Worm (Caenorhabditis elegans) whole organism, young adult: Measurements from ENCODE around the gene E02H1.1.

Experiments
- B0035.1 ChIP-seq: sonication (generic microtip); optimal IDR thresholded peaks from 2 replicates; lab custom pipeline; 2016; ENCODE audit warnings: missing genetic modification characterization, mild to moderate bottlenecking, missing compliant biosample characterization, missing genotype, missing genetic modification reagents
- C17E4.6 ChIP-seq: fragments of 200-800 bp; sonication (Bioruptor generic); IDR thresholded peaks from 2 replicates; pipeline ENCODE4 v1.3.6; 2022; ENCODE audit warnings: missing genetic modification reagents, missing genetic modification characterization, missing compliant biosample characterization
- F22D6.2 ChIP-seq: sonication (generic microtip); optimal IDR thresholded peaks from 2 replicates; lab custom pipeline; 2016; ENCODE audit warnings: mild to moderate bottlenecking, missing genetic modification characterization, missing compliant biosample characterization
- K11D2.4 ChIP-seq: fragments of 200-800 bp; sonication (Bioruptor generic); IDR thresholded peaks from 2 replicates; pipeline ENCODE4 v1.3.6; 2022; ENCODE audit warnings: missing genetic modification reagents, missing genetic modification characterization, missing compliant biosample characterization
- T26A5.8 ChIP-seq: sonication (generic microtip); optimal IDR thresholded peaks from 2 replicates; lab custom pipeline; 2016; ENCODE audit warnings: missing genetic modification characterization, missing compliant biosample characterization
- Y53G8AR.9 ChIP-seq: fragments of 200-800 bp; sonication (Bioruptor generic); conservative IDR thresholded peaks from 2 replicates; pipeline ENCODE4 v1.3.6; 2022; ENCODE audit warnings: missing genetic modification reagents, missing genetic modification characterization, missing compliant biosample characterization
- Y56A3A.18 ChIP-seq: fragments of 200-800 bp; sonication (Bioruptor generic); IDR thresholded peaks from 2 replicates; pipeline ENCODE4 v1.3.6; 2022; ENCODE audit warnings: missing genetic modification reagents, missing genetic modification characterization, missing compliant biosample characterization
- Y67H2A.10 ChIP-seq: fragments of 200-800 bp; sonication (Bioruptor generic); conservative IDR thresholded peaks from 2 replicates; pipeline ENCODE4 v1.3.6; 2022; ENCODE audit warnings: missing genetic modification reagents, missing genetic modification characterization, missing compliant biosample characterization
- ZK185.1 ChIP-seq: sonication (generic microtip); optimal IDR thresholded peaks from 2 replicates; lab custom pipeline; 2016; ENCODE audit warnings: mild to moderate bottlenecking, missing genetic modification characterization, missing compliant biosample characterization; ENCODE audit not compliant: poor library complexity, severe bottlenecking
- ama-1 ChIP-seq, 3 experiments: fragments of 150-350 bp in 1 of 3; sonication (generic microtip) in 2 of 3; optimal IDR thresholded peaks; 2 replicates each; lab custom pipeline; 2014 to 2018; ENCODE audit warnings: missing biosample characterization in 2 of 3, missing genetic modification characterization in 2 of 3, missing genetic modification reagents in 2 of 3
- aptf-3 ChIP-seq: fragments of 200-800 bp; sonication (Bioruptor generic); IDR thresholded peaks from 2 replicates; pipeline ENCODE4 v1.3.6; 2022; ENCODE audit warnings: missing genetic modification characterization, missing compliant biosample characterization
- atf-7 ChIP-seq: sonication (generic microtip); optimal IDR thresholded peaks from 2 replicates; lab custom pipeline; 2017; ENCODE audit warnings: mild to moderate bottlenecking, missing genetic modification characterization, missing compliant biosample characterization
- athp-1 ChIP-seq: sonication (generic microtip); optimal IDR thresholded peaks from 2 replicates; lab custom pipeline; 2017; ENCODE audit warnings: mild to moderate bottlenecking, missing genetic modification characterization, missing compliant biosample characterization
- attf-3 ChIP-seq: fragments of 200-800 bp; sonication (Bioruptor generic); conservative IDR thresholded peaks from 2 replicates; pipeline ENCODE4 v1.3.6; 2022; ENCODE audit warnings: missing genetic modification reagents, missing genetic modification characterization, missing compliant biosample characterization
- cebp-1 ChIP-seq, 2 experiments: fragments of 200-800 bp in 1 of 2; sonication (Bioruptor generic) in 1 of 2; sonication (generic microtip) in 1 of 2; IDR thresholded peaks in 1 of 2; optimal IDR thresholded peaks in 1 of 2; 2 replicates each; pipeline versions ENCODE4 v1.3.6 to Lab custom; 2017 to 2022; ENCODE audit warnings: missing compliant biosample characterization in 2 of 2, missing genetic modification characterization in 2 of 2, mild to moderate bottlenecking in 1 of 2, missing genetic modification reagents in 1 of 2, moderate library complexity in 1 of 2
- chd-7 ChIP-seq: sonication (generic microtip); optimal IDR thresholded peaks from 2 replicates; lab custom pipeline; 2016; ENCODE audit warnings: mild to moderate bottlenecking, missing genetic modification characterization, moderate library complexity, missing compliant biosample characterization
- dox-1 ChIP-seq: fragments of 200-800 bp; sonication (Bioruptor generic); IDR thresholded peaks from 2 replicates; pipeline ENCODE4 v1.3.6; 2022; ENCODE audit warnings: missing genetic modification reagents, missing genetic modification characterization, missing compliant biosample characterization
- dpl-1 ChIP-seq: fragments of 150-350 bp; optimal IDR thresholded peaks from 2 replicates; lab custom pipeline; 2014; ENCODE audit warnings: missing biosample characterization, missing genetic modification reagents, missing genetic modification characterization
- egl-44 ChIP-seq: fragments of 200-800 bp; sonication (Bioruptor generic); IDR thresholded peaks from 2 replicates; pipeline ENCODE4 v1.3.6; 2022; ENCODE audit warnings: missing genetic modification reagents, missing genetic modification characterization, missing compliant biosample characterization
- ets-4 ChIP-seq: fragments of 200-800 bp; sonication (Bioruptor generic); optimal IDR thresholded peaks from 2 replicates; lab custom pipeline; 2018; ENCODE audit warnings: mild to moderate bottlenecking, missing genetic modification characterization, missing compliant biosample characterization
- hmg-1.2 ChIP-seq: fragments of 200-800 bp; sonication (Bioruptor generic); IDR thresholded peaks from 2 replicates; pipeline ENCODE4 v1.3.6; 2022; ENCODE audit warnings: missing genetic modification reagents, missing genetic modification characterization, missing compliant biosample characterization
- let-607 ChIP-seq, 2 experiments: fragments of 200-800 bp in 1 of 2; sonication (Bioruptor generic) in 1 of 2; sonication (generic microtip) in 1 of 2; optimal IDR thresholded peaks; 2 replicates each; lab custom pipeline; 2016 to 2018; ENCODE audit warnings: mild to moderate bottlenecking in 2 of 2, missing compliant biosample characterization in 2 of 2, missing genetic modification characterization in 2 of 2, moderate library complexity in 2 of 2, missing genotype in 1 of 2
- lin-35 ChIP-seq, 3 experiments: fragments of 150-350 bp in 2 of 3; sonication (generic microtip) in 1 of 3; optimal IDR thresholded peaks; 2 replicates each; lab custom pipeline; 2014 to 2018; ENCODE audit warnings: missing biosample characterization in 3 of 3, missing genetic modification characterization in 3 of 3, missing genetic modification reagents in 3 of 3
- lin-40 ChIP-seq: sonication (generic microtip); optimal IDR thresholded peaks from 2 replicates; lab custom pipeline; 2016; ENCODE audit warnings: missing genetic modification characterization, mild to moderate bottlenecking, missing compliant biosample characterization, missing genotype, missing genetic modification reagents
- lin-54 ChIP-seq: fragments of 200-800 bp; sonication (Bioruptor generic); optimal IDR thresholded peaks from 2 replicates; lab custom pipeline; 2018; ENCODE audit warnings: mild to moderate bottlenecking, missing genetic modification characterization, missing compliant biosample characterization
- madf-3 ChIP-seq: fragments of 200-800 bp; sonication (Bioruptor generic); IDR thresholded peaks from 2 replicates; pipeline ENCODE4 v1.3.6; 2022; ENCODE audit warnings: missing genetic modification reagents, missing genetic modification characterization, missing compliant biosample characterization
- nfya-1 ChIP-seq: sonication (generic microtip); optimal IDR thresholded peaks from 2 replicates; lab custom pipeline; 2017; ENCODE audit warnings: antibody characterized with exemption, missing compliant biosample characterization, missing genetic modification characterization, borderline replicate concordance; ENCODE audit not compliant: insufficient read depth
- nfyb-1 ChIP-seq: fragments of 200-800 bp; sonication (Bioruptor generic); IDR thresholded peaks from 2 replicates; pipeline ENCODE4 v1.3.6; 2022; ENCODE audit warnings: missing genetic modification reagents, missing genetic modification characterization, missing compliant biosample characterization
- nhr-80 ChIP-seq: sonication (generic microtip); optimal IDR thresholded peaks from 2 replicates; lab custom pipeline; 2016; ENCODE audit warnings: missing genetic modification characterization, missing compliant biosample characterization
- repo-1 ChIP-seq: sonication (generic microtip); optimal IDR thresholded peaks from 2 replicates; lab custom pipeline; 2017; ENCODE audit warnings: mild to moderate bottlenecking, missing genetic modification characterization, missing compliant biosample characterization
- sea-2 ChIP-seq: fragments of 200-800 bp; sonication (Bioruptor generic); IDR thresholded peaks from 2 replicates; pipeline ENCODE4 v1.3.6; 2022; ENCODE audit warnings: missing genetic modification characterization, missing compliant biosample characterization
- snpc-1.3 ChIP-seq: sonication (generic microtip); optimal IDR thresholded peaks from 2 replicates; lab custom pipeline; 2017; ENCODE audit warnings: missing genetic modification characterization, mild to moderate bottlenecking, missing compliant biosample characterization, antibody characterized with exemption, moderate library complexity, missing genotype, missing genetic modification reagents; ENCODE audit not compliant: insufficient read depth
- snpc-4 ChIP-seq, 5 experiments: fragments of 150-350 bp in 1 of 5; sonication (generic microtip) in 4 of 5; optimal IDR thresholded peaks; 2 replicates each; lab custom pipeline; 2014 to 2018; ENCODE audit warnings: missing genetic modification characterization in 5 of 5, missing biosample characterization in 3 of 5, antibody characterized with exemption in 2 of 5, mild to moderate bottlenecking in 2 of 5, missing compliant biosample characterization in 2 of 5, missing genotype in 2 of 5, moderate library complexity in 2 of 5, missing genetic modification reagents in 1 of 5
- somi-1 ChIP-seq: fragments of 200-800 bp; sonication (Bioruptor generic); optimal IDR thresholded peaks from 2 replicates; lab custom pipeline; 2018; ENCODE audit warnings: mild to moderate bottlenecking, missing genetic modification characterization, missing compliant biosample characterization
- tbp1 ChIP-seq: fragments of 200-800 bp; sonication (Bioruptor generic); optimal IDR thresholded peaks from 2 replicates; lab custom pipeline; 2018; ENCODE audit warnings: mild to moderate bottlenecking, missing genetic modification characterization, missing compliant biosample characterization
- tlf-1 ChIP-seq: fragments of 200-800 bp; sonication (Bioruptor generic); optimal IDR thresholded peaks from 2 replicates; lab custom pipeline; 2018; ENCODE audit warnings: mild to moderate bottlenecking, missing genetic modification characterization, missing compliant biosample characterization
- unc-62 ChIP-seq: fragments of 150-350 bp; optimal IDR thresholded peaks from 2 replicates; lab custom pipeline; 2014; ENCODE audit warnings: missing biosample characterization, missing genetic modification reagents, missing genetic modification characterization
- zfh-2 ChIP-seq: fragments of 200-800 bp; sonication (Bioruptor generic); conservative IDR thresholded peaks from 2 replicates; pipeline ENCODE4 v1.3.6; 2022; ENCODE audit warnings: missing genetic modification reagents, missing genetic modification characterization, missing compliant biosample characterization
- ztf-22 ChIP-seq: fragments of 200-800 bp; sonication (Bioruptor generic); optimal IDR thresholded peaks from 2 replicates; lab custom pipeline; 2018; ENCODE audit warnings: mild to moderate bottlenecking, missing genetic modification characterization, moderate library complexity, missing compliant biosample characterization
- ztf-26 ChIP-seq: sonication (generic microtip); optimal IDR thresholded peaks from 2 replicates; lab custom pipeline; 2017; ENCODE audit warnings: missing genetic modification characterization, missing compliant biosample characterization

Gene E02H1.1

DNA sequence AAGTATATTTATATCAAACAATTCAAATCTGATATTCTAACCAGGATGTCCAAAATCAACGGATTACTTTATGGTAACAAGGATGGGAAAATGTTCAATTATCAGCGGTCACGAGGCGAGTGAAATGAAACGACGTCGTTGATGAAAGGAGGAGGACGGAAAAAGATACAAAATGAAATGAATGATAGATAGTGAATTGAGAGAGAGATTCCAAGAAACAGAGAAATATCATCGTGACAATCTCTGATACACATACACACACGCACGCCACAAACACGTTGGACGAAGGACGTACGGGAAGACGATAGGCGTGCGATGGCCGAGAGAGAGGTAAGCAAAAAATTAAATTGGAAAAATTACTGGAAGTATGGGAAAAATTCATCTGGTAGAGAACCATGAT is 10.1 kb upstream of the E02H1.1 start:
- TF ChIP-seq cebp-1 (GFP tag; IDR thresholded peaks at IDR 0.05; lab: Robert Waterston, UW) = no peak
- TF ChIP-seq cebp-1 (tag; optimal IDR thresholded peaks at IDR 0.05; lab: Kevin White, UChicago) = peak; percentile 33
- peak; percentile 84 for TF ChIP-seq ama-1 (optimal IDR thresholded peaks at IDR 0.05; lab: Kevin White, UChicago)
- no peak for TF ChIP-seq ama-1 (GFP tag; optimal IDR thresholded peaks at IDR 0.05; lab: Kevin White, UChicago)
- TF ChIP-seq hmg-1.2 (GFP tag; lab: Robert Waterston, UW) = 0 out of 2 replicates have a peak, but pooled peaks have one; percentile 15
- peak; percentile 64 for TF ChIP-seq somi-1 (GFP tag; lab: Kevin White, UChicago)
- TF ChIP-seq chd-7 (tag; lab: Kevin White, UChicago) = peak; percentile 49
- TF ChIP-seq lin-54 = peak; percentile 9
- 0 out of 2 replicates have a peak, but pooled peaks have one; percentile 23 for TF ChIP-seq Y53G8AR.9
- peak; percentile 74 to 83 for TF ChIP-seq let-607 (tag; optimal IDR thresholded peaks at IDR 0.05; lab: Kevin White, UChicago)
- peak; percentile 83 for TF ChIP-seq nhr-80 (tag; lab: Kevin White, UChicago)
- 0 out of 2 replicates have a peak, but pooled peaks have one; percentile 21 for TF ChIP-seq dox-1 (GFP tag; lab: Robert Waterston, UW)
- TF ChIP-seq B0035.1 (tag; lab: Kevin White, UChicago) = no peak
- TF ChIP-seq atf-7 (tag; lab: Kevin White, UChicago) = peak; percentile 43
- TF ChIP-seq lin-35 (GFP tag; optimal IDR thresholded peaks at IDR 0.05; lab: Kevin White, UChicago) = peak in 1 of 3 experiments; percentile 11
- TF ChIP-seq ztf-22 (GFP tag; lab: Kevin White, UChicago) = peak; percentile 26
- no peak for TF ChIP-seq snpc-4 (GFP tag; optimal IDR thresholded peaks at IDR 0.05; lab: Kevin White, UChicago)
- TF ChIP-seq snpc-4 (tag; optimal IDR thresholded peaks at IDR 0.05; lab: Kevin White, UChicago) = no peak
- TF ChIP-seq F22D6.2 = peak; percentile 59
- TF ChIP-seq C17E4.6 (GFP tag; lab: Robert Waterston, UW) = no peak
- TF ChIP-seq egl-44 (GFP tag; lab: Robert Waterston, UW) = 0 out of 2 replicates have a peak, but pooled peaks have one; percentile 42
- no peak for TF ChIP-seq sea-2 (GFP tag; lab: Robert Waterston, UW)
- no peak for TF ChIP-seq nfya-1 (tag; lab: Kevin White, UChicago)
- TF ChIP-seq ztf-26 = peak; percentile 50
- TF ChIP-seq lin-40 (tag; lab: Kevin White, UChicago) = peak; percentile 58
- peak; percentile 17 for TF ChIP-seq ets-4 (GFP tag; lab: Kevin White, UChicago)
- peak; percentile 29 for TF ChIP-seq tbp1 (GFP tag; lab: Kevin White, UChicago)
- no peak for TF ChIP-seq zfh-2 (GFP tag; lab: Robert Waterston, UW)

DNA sequence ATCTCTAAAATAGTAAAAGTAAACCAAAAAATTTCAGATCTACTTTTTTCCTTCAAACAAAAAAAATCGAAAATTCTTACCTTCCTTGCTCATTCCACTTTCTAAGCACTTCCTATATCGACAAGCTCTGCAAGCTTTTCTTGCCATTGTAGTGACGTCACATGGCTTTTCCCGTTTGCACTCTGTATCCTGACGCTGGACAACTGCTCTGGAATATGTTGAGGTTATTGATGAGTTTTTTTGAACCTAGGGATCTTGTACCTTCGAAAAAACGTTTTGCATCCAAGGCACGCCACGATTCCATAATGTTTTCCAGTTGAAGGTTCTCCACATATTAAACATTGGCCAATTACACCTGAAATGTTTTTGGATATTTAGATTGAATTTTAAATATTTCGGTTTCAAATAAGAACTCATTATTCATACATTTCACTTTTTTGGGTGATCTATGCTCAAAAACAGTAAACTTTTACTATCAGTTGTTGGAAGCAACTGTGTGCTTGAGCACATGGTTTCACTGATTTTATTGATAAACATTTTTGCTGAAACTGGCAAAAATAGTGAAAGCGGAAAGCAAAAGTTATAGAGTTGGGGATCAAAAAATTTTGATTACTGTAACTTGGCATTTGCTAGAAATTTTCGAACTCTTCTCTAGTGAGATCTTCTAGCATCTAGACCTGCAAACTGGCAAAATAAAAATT is 9.2 kb upstream of the E02H1.1 start:
- peak; percentile 34 for TF ChIP-seq nhr-80 (tag; lab: Kevin White, UChicago)
- TF ChIP-seq nfya-1 (tag; lab: Kevin White, UChicago) = no peak
- TF ChIP-seq chd-7 (tag; lab: Kevin White, UChicago) = no peak
- TF ChIP-seq snpc-1.3 (tag; lab: Kevin White, UChicago) = no peak

DNA sequence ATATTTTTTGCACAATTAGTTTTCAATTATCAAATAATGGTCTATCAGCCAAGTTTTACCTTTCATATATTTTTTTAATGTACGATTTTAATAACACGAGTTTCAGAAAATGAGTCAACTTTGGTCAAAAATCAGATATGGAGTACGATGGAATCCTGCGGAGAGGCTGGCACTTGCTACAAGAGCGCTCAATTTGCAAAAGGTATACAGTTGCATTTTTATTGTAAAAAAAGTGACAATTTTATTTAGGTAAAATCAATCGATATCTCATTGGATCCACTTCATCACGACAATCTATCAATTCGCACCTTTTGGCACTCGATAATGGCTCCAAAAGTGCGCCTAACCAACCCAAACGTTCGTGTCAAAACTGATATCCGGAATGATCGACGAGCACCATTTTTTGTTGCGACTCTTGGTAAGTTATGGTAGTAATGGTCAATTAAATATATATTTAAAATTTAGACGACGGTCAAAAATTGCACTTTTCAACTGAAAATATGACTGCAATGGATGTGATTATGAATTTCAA is 6.6 kb upstream of the E02H1.1 start, which contains the start of gene mrpl-53:
TSS of gene mrpl-53 (plus strand) at position 107 of the 532 bp plus-strand sequence.
- TF ChIP-seq ZK185.1 (tag; lab: Kevin White, UChicago) = peak; percentile 15
- no peak for TF ChIP-seq dpl-1 (GFP tag; lab: Kevin White, UChicago)
- no peak for TF ChIP-seq tlf-1 (GFP tag; lab: Kevin White, UChicago)
- TF ChIP-seq sea-2 (GFP tag; lab: Robert Waterston, UW) = no peak
- 0 out of 2 replicates have a peak, but pooled peaks have one; percentile 9 for TF ChIP-seq attf-3
- peak; percentile 6 for TF ChIP-seq athp-1 (tag; lab: Kevin White, UChicago)
- peak in 1 of 3 experiments; percentile 44 for TF ChIP-seq lin-35 (GFP tag; optimal IDR thresholded peaks at IDR 0.05; lab: Kevin White, UChicago)
- peak; percentile 55 for TF ChIP-seq repo-1 (tag; lab: Kevin White, UChicago)
- TF ChIP-seq T26A5.8 (tag; lab: Kevin White, UChicago) = no peak
- TF ChIP-seq K11D2.4 (GFP tag; lab: Robert Waterston, UW) = 0 out of 2 replicates have a peak, but pooled peaks have one; percentile 27
- TF ChIP-seq Y56A3A.18 (GFP tag; lab: Robert Waterston, UW) = no peak
- TF ChIP-seq aptf-3 (GFP tag; lab: Robert Waterston, UW) = no peak
- TF ChIP-seq Y67H2A.10 (GFP tag; lab: Robert Waterston, UW) = no peak
- no peak for TF ChIP-seq atf-7 (tag; lab: Kevin White, UChicago)
- TF ChIP-seq madf-3 (GFP tag; lab: Robert Waterston, UW) = 0 out of 2 replicates have a peak, but pooled peaks have one; percentile 29
- TF ChIP-seq nfyb-1 (GFP tag; lab: Robert Waterston, UW) = peak; percentile 71; the same call in 1 of the 2 replicates
- TF ChIP-seq unc-62 = no peak
- TF ChIP-seq dox-1 (GFP tag; lab: Robert Waterston, UW) = no peak; the same call in 1 of the 2 replicates
